Worm (Caenorhabditis elegans): ENCODE measurements around the gene Y52E8A.2.

DNA sequence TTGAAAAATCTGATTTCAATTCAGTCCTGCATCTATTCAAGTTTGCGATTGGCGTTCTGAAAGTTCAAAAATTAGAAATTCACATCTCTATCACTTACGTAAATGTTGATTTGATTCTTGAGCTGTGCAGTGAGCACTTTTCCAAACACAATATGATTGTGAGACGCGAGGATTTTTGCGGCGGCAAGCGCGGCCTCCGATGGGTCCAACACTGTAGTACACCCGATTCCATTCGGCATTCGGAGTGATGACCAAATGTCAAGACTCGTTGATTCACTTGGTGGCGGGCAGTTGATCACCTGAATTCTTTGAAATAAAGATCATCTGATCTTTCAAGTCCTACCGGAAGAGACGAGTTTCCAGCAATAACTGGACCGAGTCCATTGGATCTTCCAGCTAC, 49.1 kb downstream of the Y52E8A.2 start:
- TF ChIP-seq sptf-1 (tag; optimal IDR thresholded peaks at IDR 0.05) = no peak
- no peak for TF ChIP-seq nhr-90 (tag; optimal IDR thresholded peaks at IDR 0.05; ENCODE audit: poor library complexity)
- no peak for TF ChIP-seq pag-3 (tag; optimal IDR thresholded peaks at IDR 0.05; ENCODE audit: borderline replicate concordance, insufficient read depth)
- no peak for TF ChIP-seq nhr-237 (tag; optimal IDR thresholded peaks at IDR 0.05)
- no peak for TF ChIP-seq nhr-11 (tag; optimal IDR thresholded peaks at IDR 0.05)
- no peak for TF ChIP-seq tbx-2 (tag; optimal IDR thresholded peaks at IDR 0.05)
- no peak for TF ChIP-seq fkh-8 (tag; optimal IDR thresholded peaks at IDR 0.05)
- TF ChIP-seq ama-1 (optimal IDR thresholded peaks at IDR 0.05) = no peak
- no peak for TF ChIP-seq pqm-1 (tag; optimal IDR thresholded peaks at IDR 0.05)
- TF ChIP-seq unc-86 (tag; optimal IDR thresholded peaks at IDR 0.05) = no peak
- no peak for TF ChIP-seq ces-1 (GFP tag; optimal IDR thresholded peaks at IDR 0.05)
